Fruit fly (Drosophila melanogaster) whole organism, wandering third instar larva: ENCODE results near the gene Shab.

Experiments
- CG9705 ChIP-seq: fragments of 200-800 bp; sonication (Bioruptor generic); optimal IDR thresholded peaks from 2 replicates; lab custom pipeline; 2018; ENCODE audit warnings: missing biosample characterization, mild to moderate bottlenecking, missing genetic modification characterization
- Dfd ChIP-seq: fragments of >200 bp; optimal IDR thresholded peaks from 2 replicates; lab custom pipeline; 2017; ENCODE audit warnings: missing biosample characterization, missing genetic modification characterization
- GATAd ChIP-seq: sonication (Bioruptor generic); optimal IDR thresholded peaks from 2 replicates; lab custom pipeline; 2016; ENCODE audit warnings: missing biosample characterization, missing genetic modification characterization
- Hnf4 ChIP-seq: fragments of 200-800 bp; sonication (Bioruptor generic); optimal IDR thresholded peaks from 2 replicates; lab custom pipeline; 2016; ENCODE audit warnings: missing biosample characterization, mild to moderate bottlenecking, missing genetic modification characterization
- Hr78 ChIP-seq: fragments of >200 bp; optimal IDR thresholded peaks from 2 replicates; lab custom pipeline; 2017; ENCODE audit warnings: missing biosample characterization, missing genetic modification characterization
- Hr83 ChIP-seq: fragments of 200-300 bp; sonication (Bioruptor generic); optimal IDR thresholded peaks from 2 replicates; lab custom pipeline; 2016; ENCODE audit warnings: missing biosample characterization, mild to moderate bottlenecking, missing genetic modification characterization, moderate library complexity; ENCODE audit not compliant: poor library complexity, severe bottlenecking
- Jra ChIP-seq: sonication (Bioruptor generic); optimal IDR thresholded peaks from 2 replicates; lab custom pipeline; 2016; ENCODE audit warnings: missing biosample characterization, missing genetic modification characterization
- Mio ChIP-seq: sonication (Bioruptor generic); optimal IDR thresholded peaks from 2 replicates; lab custom pipeline; 2016; ENCODE audit warnings: missing biosample characterization, missing genetic modification characterization
- Myc ChIP-seq: fragments of >200 bp; optimal IDR thresholded peaks from 2 replicates; lab custom pipeline; 2017
- OdsH ChIP-seq: fragments of 200-800 bp; sonication (Bioruptor generic); optimal IDR thresholded peaks from 2 replicates; lab custom pipeline; 2016; ENCODE audit warnings: missing biosample characterization, mild to moderate bottlenecking, missing genetic modification characterization
- Rel ChIP-seq, 2 experiments: fragments of 200-800 bp; sonication (Bioruptor generic) in 1 of 2; optimal IDR thresholded peaks; 2 replicates in 1 of 2; 3 replicates in 1 of 2; lab custom pipeline; 2016 to 2019; ENCODE audit warnings: mild to moderate bottlenecking in 2 of 2, missing biosample characterization in 2 of 2, missing genetic modification characterization in 2 of 2, moderate library complexity in 1 of 2
- Sp1 ChIP-seq: fragments of 200-800 bp; sonication (Bioruptor generic); optimal IDR thresholded peaks from 3 replicates; lab custom pipeline; 2019; ENCODE audit warnings: missing biosample characterization, mild to moderate bottlenecking, missing genetic modification characterization, moderate library complexity
- Vsx2 ChIP-seq: fragments of 200-300, 225-300 bp; sonication (Bioruptor generic); optimal IDR thresholded peaks from 2 replicates; lab custom pipeline; 2018; ENCODE audit warnings: missing biosample characterization, missing genetic modification characterization; ENCODE audit not compliant: partially characterized antibody
- brk ChIP-seq: fragments of 200-800 bp; sonication (Bioruptor generic); optimal IDR thresholded peaks from 2 replicates; lab custom pipeline; 2016; ENCODE audit warnings: missing biosample characterization, mild to moderate bottlenecking, missing genetic modification characterization
- dl ChIP-seq, 2 experiments: fragments of 175-275, 200-275 bp in 1 of 2; fragments of 200-275 bp in 1 of 2; sonication (Bioruptor generic); optimal IDR thresholded peaks; lab custom pipeline; 2018; ENCODE audit warnings: mild to moderate bottlenecking in 2 of 2, missing biosample characterization in 2 of 2, missing genetic modification characterization in 2 of 2, moderate library complexity in 2 of 2; ENCODE audit not compliant: partially characterized antibody in 2 of 2, insufficient read depth in 1 of 2
- dsf ChIP-seq: sonication (Bioruptor generic); optimal IDR thresholded peaks from 2 replicates; lab custom pipeline; 2016; ENCODE audit warnings: missing biosample characterization, missing genetic modification characterization, borderline replicate concordance
- ey ChIP-seq: fragments of 200-800 bp; sonication (Bioruptor generic); optimal IDR thresholded peaks from 2 replicates; lab custom pipeline; 2016; ENCODE audit warnings: missing biosample characterization, missing genetic modification characterization
- foxo ChIP-seq, 2 experiments: fragments of 200-800 bp; sonication (Bioruptor generic); optimal IDR thresholded peaks; 2 replicates in 1 of 2; 3 replicates in 1 of 2; lab custom pipeline; 2016 to 2017; ENCODE audit warnings: missing biosample characterization in 2 of 2, missing genetic modification characterization in 2 of 2
- fru ChIP-seq: fragments of 200-800 bp; sonication (Bioruptor generic); optimal IDR thresholded peaks from 3 replicates; lab custom pipeline; 2016; ENCODE audit warnings: missing biosample characterization, mild to moderate bottlenecking, missing genetic modification characterization
- h ChIP-seq: fragments of 200-800 bp; sonication (Bioruptor generic); optimal IDR thresholded peaks from 3 replicates; lab custom pipeline; 2016; ENCODE audit warnings: missing biosample characterization, mild to moderate bottlenecking, missing genetic modification characterization
- jim ChIP-seq: fragments of 175-275, 200-325 bp; sonication (Bioruptor generic); optimal IDR thresholded peaks from 2 replicates; lab custom pipeline; 2016; ENCODE audit warnings: missing biosample characterization, mild to moderate bottlenecking, missing genetic modification characterization
- lola ChIP-seq: fragments of >200 bp; optimal IDR thresholded peaks from 2 replicates; lab custom pipeline; 2017; ENCODE audit warnings: missing biosample characterization, missing genetic modification characterization
- pan ChIP-seq: fragments of >200 bp; optimal IDR thresholded peaks from 2 replicates; lab custom pipeline; 2017
- psq ChIP-seq: fragments of 200-800 bp; sonication (Bioruptor generic); optimal IDR thresholded peaks from 3 replicates; lab custom pipeline; 2017; ENCODE audit warnings: missing biosample characterization, mild to moderate bottlenecking, missing genetic modification characterization, moderate library complexity
- rgr ChIP-seq: fragments of 200-800 bp; sonication (Bioruptor generic); optimal IDR thresholded peaks from 3 replicates; lab custom pipeline; 2016; ENCODE audit warnings: missing biosample characterization, mild to moderate bottlenecking, missing genetic modification characterization
- sv ChIP-seq: fragments of 200-800 bp; sonication (Bioruptor generic); optimal IDR thresholded peaks from 3 replicates; lab custom pipeline; 2016; ENCODE audit warnings: missing biosample characterization, missing genetic modification characterization
- tai ChIP-seq: sonication (Bioruptor generic); optimal IDR thresholded peaks from 2 replicates; lab custom pipeline; 2016; ENCODE audit warnings: missing biosample characterization, missing genetic modification characterization

Gene Shab

dm6 chr3L:2892105-2892504 lies 2.7 kb upstream of the Shab start, which contains the start of gene spz5:
Gene spz5, minus strand, starts transcription at chr3L:2892166.
- TF ChIP-seq pan (lab: Kevin White, UChicago) (no peak), Vsx2 (no peak)

DNA sequence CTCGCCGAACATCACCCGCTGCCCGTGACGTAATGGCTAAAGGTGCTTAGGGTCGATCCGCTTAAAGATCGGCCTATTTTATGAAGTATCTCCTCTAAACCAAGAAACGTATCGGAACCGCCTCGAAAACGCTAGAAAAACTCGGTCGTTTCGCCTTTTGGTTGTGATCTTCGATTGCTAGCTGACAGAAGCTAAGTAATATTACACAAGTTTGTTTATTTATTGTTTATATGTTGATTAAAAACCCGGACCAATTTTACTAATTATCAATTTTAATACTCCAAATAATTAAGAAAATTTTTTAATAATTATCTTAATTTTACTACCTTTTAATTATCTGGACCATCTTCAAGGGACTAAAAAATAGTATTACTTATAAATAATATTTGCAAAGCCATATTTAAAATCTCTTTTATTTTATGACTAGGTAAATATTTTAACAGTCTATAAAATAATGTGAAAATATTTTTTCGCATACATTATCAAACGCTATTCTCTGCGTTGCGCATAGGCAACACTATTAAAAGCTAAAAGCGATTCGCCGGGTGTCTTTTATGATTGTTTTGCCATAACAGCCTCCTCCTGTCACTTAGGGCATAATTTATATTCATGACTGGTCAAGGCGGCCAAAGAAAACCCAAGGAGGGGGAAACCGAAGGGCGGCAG lies 838 bp upstream of the Shab start:
- TF ChIP-seq OdsH (GFP tag; lab: Kevin White, UChicago) = no peak
- no peak for TF ChIP-seq Hr78
- TF ChIP-seq lola (GFP tag; lab: Kevin White, UChicago) = no peak
- no peak for TF ChIP-seq Mio
- TF ChIP-seq Myc (lab: Kevin White, UChicago) = peak; percentile 32

DNA sequence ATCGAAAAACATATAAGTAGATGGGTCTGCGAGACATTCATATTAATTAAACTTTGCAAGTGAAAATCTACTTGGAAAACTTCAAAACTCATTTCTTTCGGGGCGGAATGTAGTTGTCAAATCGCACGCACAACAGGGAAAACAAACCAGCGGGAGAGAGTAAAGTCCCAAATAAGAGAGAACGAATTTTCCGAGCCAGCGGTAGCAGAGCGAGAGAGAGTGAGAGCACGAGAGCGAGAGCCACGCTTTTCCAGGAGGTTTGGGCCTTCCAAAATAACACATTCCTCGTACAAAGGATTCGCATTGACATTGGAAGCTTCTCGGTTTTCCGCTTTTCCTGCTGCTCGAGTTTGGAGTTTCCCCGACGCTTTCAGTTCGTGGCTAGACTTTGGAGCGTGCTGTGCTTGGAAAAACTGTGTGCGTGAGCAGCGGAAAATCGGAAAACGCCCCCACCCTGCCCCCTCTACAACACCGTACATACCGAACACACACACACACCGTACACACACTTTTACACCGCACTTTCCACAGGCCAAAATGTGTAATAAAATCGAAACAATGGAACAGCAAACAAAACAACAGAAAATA lies 1.6 kb downstream of the Shab start:
- peak; percentile 17 for TF ChIP-seq Dfd (GFP tag; lab: Kevin White, UChicago)
- no peak for TF ChIP-seq foxo (GFP tag; optimal IDR thresholded peaks at IDR 0.05; lab: Kevin White, UChicago)

DNA sequence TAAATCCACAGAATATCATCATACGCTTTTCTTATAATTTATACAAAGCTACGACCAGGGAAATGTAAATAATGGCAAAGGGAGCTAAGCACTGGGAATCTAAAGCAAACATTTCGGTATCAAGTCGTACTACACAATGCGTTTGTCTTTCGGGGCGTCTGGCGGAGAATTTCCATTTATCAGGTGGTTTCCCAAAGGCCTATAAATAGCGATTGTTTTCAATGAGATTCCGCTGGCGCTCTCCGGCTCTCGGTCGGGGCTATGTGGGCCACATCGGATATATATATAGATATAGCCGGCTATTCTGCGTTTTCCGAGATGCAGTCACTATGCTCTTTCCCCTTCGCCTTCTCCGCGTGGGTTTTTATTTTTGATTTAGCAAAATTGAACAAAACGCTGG lies 11.6 kb downstream of the Shab start:
- no peak for TF ChIP-seq Hr78
- TF ChIP-seq tai = no peak
- no peak for TF ChIP-seq jim (GFP tag; lab: Kevin White, UChicago)
- TF ChIP-seq brk (GFP tag; lab: Kevin White, UChicago) = no peak
- no peak for TF ChIP-seq GATAd (GFP tag; lab: Kevin White, UChicago)
- no peak for TF ChIP-seq Jra (GFP tag; lab: Kevin White, UChicago)
- TF ChIP-seq h (GFP tag; lab: Kevin White, UChicago) = no peak
- TF ChIP-seq CG9705 (GFP tag; lab: Kevin White, UChicago) = no peak
- TF ChIP-seq Hnf4 (GFP tag; lab: Kevin White, UChicago) = no peak
- TF ChIP-seq Sp1 (GFP tag; lab: Kevin White, UChicago) = no peak
- TF ChIP-seq Dfd (GFP tag; lab: Kevin White, UChicago) = no peak

- TF ChIP-seq Sp1 (GFP tag; lab: Kevin White, UChicago) (no peak), brk (GFP tag; lab: Kevin White, UChicago) (no peak), Mio (no peak), h (GFP tag; lab: Kevin White, UChicago) (no peak), dsf (no peak), Hnf4 (GFP tag; lab: Kevin White, UChicago) (no peak), fru (GFP tag; lab: Kevin White, UChicago) (no peak), sv (no peak), foxo (GFP tag; optimal IDR thresholded peaks at IDR 0.05; lab: Kevin White, UChicago) (no peak), lola (GFP tag; lab: Kevin White, UChicago) (no peak), Rel (GFP tag; optimal IDR thresholded peaks at IDR 0.05; lab: Kevin White, UChicago) (no peak), Rel (tag; optimal IDR thresholded peaks at IDR 0.05; lab: Kevin White, UChicago) (no peak), Myc (lab: Kevin White, UChicago) (no peak), rgr (GFP tag; lab: Kevin White, UChicago) (no peak), Hr83 (GFP tag; lab: Kevin White, UChicago) (no peak)
Observed at dm6 chr3L:2909523-2910042, 14.8 kb downstream of the Shab start.

DNA sequence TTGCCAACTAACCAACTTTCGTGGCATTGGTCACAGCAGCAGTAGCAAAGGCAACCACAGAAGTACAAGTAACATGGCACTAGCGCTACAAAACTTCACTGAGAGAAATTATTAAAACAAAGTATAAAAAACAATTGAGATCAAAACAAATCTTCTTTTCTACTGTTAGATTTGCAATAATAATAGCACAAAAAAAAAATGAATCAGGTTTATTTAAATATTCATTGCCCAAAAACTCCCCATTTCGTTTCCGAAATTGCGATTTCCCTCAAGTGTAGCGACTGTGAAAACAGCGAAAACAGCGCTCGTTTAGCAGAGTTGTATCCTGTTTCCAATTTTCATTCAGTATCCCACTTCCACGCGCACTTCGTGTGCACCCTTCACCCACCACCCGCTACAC lies 18.5 kb downstream of the Shab start:
- TF ChIP-seq tai = no peak
- no peak for TF ChIP-seq dl (GFP tag; optimal IDR thresholded peaks at IDR 0.05; lab: Kevin White, UChicago; ENCODE audit: insufficient read depth in 1 of 2, partially characterized antibody in 2 of 2)
- TF ChIP-seq h (GFP tag; lab: Kevin White, UChicago) = no peak
- TF ChIP-seq jim (GFP tag; lab: Kevin White, UChicago) = no peak
- TF ChIP-seq CG9705 (GFP tag; lab: Kevin White, UChicago) = no peak
- TF ChIP-seq psq (GFP tag; lab: Kevin White, UChicago) = no peak
- no peak for TF ChIP-seq ey (GFP tag; lab: Kevin White, UChicago)
- no peak for TF ChIP-seq pan (lab: Kevin White, UChicago)
- TF ChIP-seq OdsH (GFP tag; lab: Kevin White, UChicago) = no peak
- no peak for TF ChIP-seq rgr (GFP tag; lab: Kevin White, UChicago)
- TF ChIP-seq Jra (GFP tag; lab: Kevin White, UChicago) = no peak
- TF ChIP-seq Vsx2 = no peak
- no peak for TF ChIP-seq Hr78
- no peak for TF ChIP-seq Rel (GFP tag; optimal IDR thresholded peaks at IDR 0.05; lab: Kevin White, UChicago)
- TF ChIP-seq Rel (tag; optimal IDR thresholded peaks at IDR 0.05; lab: Kevin White, UChicago) = no peak
- TF ChIP-seq GATAd (GFP tag; lab: Kevin White, UChicago) = no peak
- no peak for TF ChIP-seq lola (GFP tag; lab: Kevin White, UChicago)
